1 fruit fly cellular context compared by ENCODE assay signal in the genomic region with DNA sequence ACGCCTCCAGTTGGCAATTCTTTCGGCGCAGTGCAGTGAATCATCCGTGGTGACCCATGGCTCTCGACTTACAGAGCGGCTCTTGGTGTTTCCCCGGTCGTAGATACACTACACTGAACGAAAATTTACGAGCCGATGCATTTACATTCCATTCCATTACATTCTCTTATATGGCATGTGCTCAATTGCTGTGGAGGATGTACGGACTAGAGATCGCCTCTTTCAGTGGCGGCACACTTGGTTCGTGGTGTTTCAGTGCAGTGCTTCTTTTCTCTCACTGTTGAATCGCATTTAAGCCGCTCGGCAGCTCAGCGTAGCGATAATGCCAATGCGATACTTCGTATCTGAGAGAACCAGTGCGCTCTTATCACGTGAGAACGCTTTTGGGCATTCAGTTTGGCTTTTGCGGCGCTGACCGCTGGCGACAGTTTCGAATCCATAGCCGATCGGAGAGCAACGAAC.
TF ChIP-seq lines count a peak whose summit lies in the region.

A gene (plus strand): TSS at position 412 of the 462 bp plus-strand sequence.

TF ChIP-seq in whole organism, embryonic, 481 proteins besides CTCF, POLR2A, EP300 and RAD21 (continued from another document and continues in another):
- TF ChIP-seq CG6765 (GFP tag; optimal IDR thresholded peaks at IDR 0.05; lab: Kevin White, UChicago) (no peak), Stat92E (GFP tag; optimal IDR thresholded peaks at IDR 0.05; lab: Kevin White, UChicago) (no peak), exex (tag; optimal IDR thresholded peaks at IDR 0.05; lab: Kevin White, UChicago) (no peak), CG10209 (GFP tag; optimal IDR thresholded peaks at IDR 0.05; lab: Kevin White, UChicago) (no peak), HLH4C (GFP tag; IDR thresholded peaks at IDR 0.05; lab: Robert Waterston, UW; ENCODE audit: partially characterized antibody) (no peak), CG32767 (GFP tag; IDR thresholded peaks at IDR 0.05; lab: Robert Waterston, UW) (peak; percentile 37; the same call in 1 of the 2 replicates), CG12744 (GFP tag; optimal IDR thresholded peaks at IDR 0.05; lab: Kevin White, UChicago) (no peak), amos (GFP tag; IDR thresholded peaks at IDR 0.05; lab: Robert Waterston, UW; ENCODE audit: partially characterized antibody) (no peak), CG14667 (GFP tag; IDR thresholded peaks at IDR 0.05; lab: Robert Waterston, UW) (peak; percentile 54), Gsc (GFP tag; IDR thresholded peaks at IDR 0.05; lab: Robert Waterston, UW) (no peak), ara (GFP tag; IDR thresholded peaks at IDR 0.05; lab: Robert Waterston, UW) (peak; percentile 47; the same call in 1 of the 2 replicates), CG2120 (GFP tag; optimal IDR thresholded peaks at IDR 0.05; lab: Kevin White, UChicago) (peak; percentile 77), Mes4 (GFP tag; optimal IDR thresholded peaks at IDR 0.05; lab: Kevin White, UChicago) (peak; percentile 17), CG9437 (GFP tag; optimal IDR thresholded peaks at IDR 0.05; lab: Kevin White, UChicago) (peak; percentile 26), crol (GFP tag; IDR thresholded peaks at IDR 0.05; lab: Robert Waterston, UW) (no peak), seq (GFP tag; IDR thresholded peaks at IDR 0.05; lab: Robert Waterston, UW) (peak; percentile 47; the same call in 1 of the 2 replicates), az2 (GFP tag; optimal IDR thresholded peaks at IDR 0.05; lab: Kevin White, UChicago) (peak; percentile 56), CG18262 (tag; optimal IDR thresholded peaks at IDR 0.05; lab: Kevin White, UChicago) (peak; percentile 33), NK7.1 (GFP tag; optimal IDR thresholded peaks at IDR 0.05; lab: Kevin White, UChicago) (peak; percentile 52), cato (GFP tag; optimal IDR thresholded peaks at IDR 0.05; lab: Kevin White, UChicago; ENCODE audit: borderline replicate concordance) (no peak), knrl (GFP tag; IDR thresholded peaks at IDR 0.05; lab: Robert Waterston, UW; ENCODE audit: partially characterized antibody) (no peak), CG31441 (GFP tag; IDR thresholded peaks at IDR 0.05; lab: Robert Waterston, UW) (peak; percentile 15; the same call in 1 of the 2 replicates), kah (GFP tag; optimal IDR thresholded peaks at IDR 0.05; lab: Kevin White, UChicago) (no peak), ham (GFP tag; IDR thresholded peaks at IDR 0.05; lab: Robert Waterston, UW) (no peak), Fer1 (GFP tag; optimal IDR thresholded peaks at IDR 0.05; lab: Kevin White, UChicago) (no peak), CG6683 (GFP tag; optimal IDR thresholded peaks at IDR 0.05; lab: Kevin White, UChicago) (no peak), pros (GFP tag; optimal IDR thresholded peaks at IDR 0.05; lab: Kevin White, UChicago) (no peak), sr (GFP tag; IDR thresholded peaks at IDR 0.05; lab: Robert Waterston, UW) (no peak), Nf-YC (tag; optimal IDR thresholded peaks at IDR 0.05; lab: Kevin White, UChicago) (no peak), Asciz (GFP tag; optimal IDR thresholded peaks at IDR 0.05; lab: Kevin White, UChicago) (no peak), CG10565 (GFP tag; optimal IDR thresholded peaks at IDR 0.05; lab: Kevin White, UChicago) (no peak), Hr39 (optimal IDR thresholded peaks at IDR 0.05; lab: Kevin White, UChicago) (no peak), Hr51 (GFP tag; optimal IDR thresholded peaks at IDR 0.05; lab: Kevin White, UChicago) (peak in 1 of 2 experiments; percentile 34), Gug (GFP tag; IDR thresholded peaks at IDR 0.05; lab: Robert Waterston, UW) (peak; percentile 50; the same call in 3 of the 4 replicates), MESR4 (GFP tag; optimal IDR thresholded peaks at IDR 0.05; lab: Kevin White, UChicago) (no peak), CHES-1-like (GFP tag; optimal IDR thresholded peaks at IDR 0.05; lab: Kevin White, UChicago) (peak; percentile 58), unpg (GFP tag; optimal IDR thresholded peaks at IDR 0.05; lab: Kevin White, UChicago) (peak; percentile 70), CG6854 (GFP tag; optimal IDR thresholded peaks at IDR 0.05; lab: Kevin White, UChicago) (no peak), Pdp1 (GFP tag; optimal IDR thresholded peaks at IDR 0.05; lab: Kevin White, UChicago) (peak; percentile 36 to 45), CG42726 (GFP tag; IDR thresholded peaks at IDR 0.05; lab: Robert Waterston, UW; ENCODE audit: partially characterized antibody) (no peak), ranshi (GFP tag; IDR thresholded peaks at IDR 0.05; lab: Robert Waterston, UW) (0 out of 2 replicates have a peak, but pooled peaks have one; percentile 34), Eip74EF (GFP tag; optimal IDR thresholded peaks at IDR 0.05; lab: Kevin White, UChicago) (peak in 1 of 2 experiments; percentile 19), Atf6 (GFP tag; IDR thresholded peaks at IDR 0.05; lab: Robert Waterston, UW) (peak; percentile 37; the same call in 1 of the 2 replicates), Camta (GFP tag; optimal IDR thresholded peaks at IDR 0.05; lab: Kevin White, UChicago) (no peak), jing (GFP tag; optimal IDR thresholded peaks at IDR 0.05; lab: Kevin White, UChicago) (peak; percentile 38), CG10654 (GFP tag; optimal IDR thresholded peaks at IDR 0.05; lab: Kevin White, UChicago) (peak; percentile 13), Oaz (GFP tag; IDR thresholded peaks at IDR 0.05; lab: Robert Waterston, UW) (peak; percentile 31; the same call in 1 of the 2 replicates), z (GFP tag; IDR thresholded peaks at IDR 0.05; lab: Robert Waterston, UW) (no peak), D (optimal IDR thresholded peaks at IDR 0.05; lab: Kevin White, UChicago) (no peak), D (GFP tag; optimal IDR thresholded peaks at IDR 0.05; lab: Kevin White, UChicago) (no peak), fu2 (GFP tag; optimal IDR thresholded peaks at IDR 0.05; lab: Kevin White, UChicago) (peak; percentile 16), CG3847 (GFP tag; IDR thresholded peaks at IDR 0.05; lab: Robert Waterston, UW) (peak; percentile 39; the same call in 1 of the 2 replicates), Fer3 (tag; optimal IDR thresholded peaks at IDR 0.05; lab: Kevin White, UChicago) (no peak), pum (GFP tag; optimal IDR thresholded peaks at IDR 0.05; lab: Kevin White, UChicago) (peak; percentile 23), CG7928 (GFP tag; optimal IDR thresholded peaks at IDR 0.05; lab: Kevin White, UChicago) (no peak), CG3163 (GFP tag; optimal IDR thresholded peaks at IDR 0.05; lab: Kevin White, UChicago) (peak; percentile 32), fd3F (GFP tag; optimal IDR thresholded peaks at IDR 0.05; lab: Kevin White, UChicago) (no peak), CG13296 (GFP tag; optimal IDR thresholded peaks at IDR 0.05; lab: Kevin White, UChicago) (no peak), Opbp (GFP tag; IDR thresholded peaks at IDR 0.05; lab: Robert Waterston, UW; ENCODE audit: partially characterized antibody) (no peak), CG1603 (tag; optimal IDR thresholded peaks at IDR 0.05; lab: Kevin White, UChicago) (peak; percentile 74), Taf1 (GFP tag; IDR thresholded peaks at IDR 0.05; lab: Robert Waterston, UW) (no peak), CG12155 (GFP tag; optimal IDR thresholded peaks at IDR 0.05; lab: Kevin White, UChicago) (peak; percentile 0), wor (GFP tag; IDR thresholded peaks at IDR 0.05; lab: Robert Waterston, UW) (peak; percentile 34; the same call in 1 of the 2 replicates), psq (GFP tag; optimal IDR thresholded peaks at IDR 0.05; lab: Kevin White, UChicago) (no peak), lab (GFP tag; optimal IDR thresholded peaks at IDR 0.05; lab: Kevin White, UChicago) (peak; percentile 32), sna (GFP tag; IDR thresholded peaks at IDR 0.05; lab: Robert Waterston, UW; ENCODE audit: partially characterized antibody) (no peak), CG4854 (GFP tag; optimal IDR thresholded peaks at IDR 0.05; lab: Kevin White, UChicago) (no peak), CG2712 (tag; optimal IDR thresholded peaks at IDR 0.05; lab: Kevin White, UChicago) (peak; percentile 30), pho (GFP tag; optimal IDR thresholded peaks at IDR 0.05; lab: Kevin White, UChicago) (peak; percentile 3), YL-1 (GFP tag; optimal IDR thresholded peaks at IDR 0.05; lab: Kevin White, UChicago) (no peak), CG13123 (GFP tag; optimal IDR thresholded peaks at IDR 0.05; lab: Kevin White, UChicago) (peak; percentile 16), CG10321 (GFP tag; IDR thresholded peaks at IDR 0.05; lab: Robert Waterston, UW) (no peak), sisA (GFP tag; IDR thresholded peaks at IDR 0.05; lab: Robert Waterston, UW) (peak; percentile 49), ken (GFP tag; IDR thresholded peaks at IDR 0.05; lab: Robert Waterston, UW) (peak; percentile 73), CG15696 (tag; optimal IDR thresholded peaks at IDR 0.05; lab: Kevin White, UChicago) (no peak), insv (GFP tag; optimal IDR thresholded peaks at IDR 0.05; lab: Kevin White, UChicago) (no peak), CG31224 (GFP tag; IDR thresholded peaks at IDR 0.05; lab: Robert Waterston, UW) (no peak), CG11456 (GFP tag; IDR thresholded peaks at IDR 0.05; lab: Robert Waterston, UW) (no peak; the same call in 2 of the 3 replicates), CG11398 (GFP tag; optimal IDR thresholded peaks at IDR 0.05; lab: Kevin White, UChicago) (peak; percentile 42), CG4360 (GFP tag; IDR thresholded peaks at IDR 0.05; lab: Robert Waterston, UW) (no peak), gem (tag; optimal IDR thresholded peaks at IDR 0.05; lab: Kevin White, UChicago) (no peak), dmrt11E (tag; optimal IDR thresholded peaks at IDR 0.05; lab: Kevin White, UChicago) (peak; percentile 28), CG6254 (GFP tag; optimal IDR thresholded peaks at IDR 0.05; lab: Kevin White, UChicago) (no peak), CG8478 (optimal IDR thresholded peaks at IDR 0.05; lab: Kevin White, UChicago) (no peak), CG1792 (GFP tag; optimal IDR thresholded peaks at IDR 0.05; lab: Kevin White, UChicago) (no peak), nerfin-1 (tag; optimal IDR thresholded peaks at IDR 0.05; lab: Kevin White, UChicago) (no peak), CG13424 (tag; optimal IDR thresholded peaks at IDR 0.05; lab: Kevin White, UChicago) (peak; percentile 1), Ssrp (tag; optimal IDR thresholded peaks at IDR 0.05; lab: Kevin White, UChicago) (peak; percentile 40), gsb (GFP tag; IDR thresholded peaks at IDR 0.05; lab: Robert Waterston, UW) (no peak), Vsx1 (GFP tag; optimal IDR thresholded peaks at IDR 0.05; lab: Kevin White, UChicago) (no peak), CG1832 (GFP tag; optimal IDR thresholded peaks at IDR 0.05; lab: Kevin White, UChicago) (no peak), Xbp1 (GFP tag; optimal IDR thresholded peaks at IDR 0.05; lab: Kevin White, UChicago) (peak; percentile 68), Usf (GFP tag; optimal IDR thresholded peaks at IDR 0.05; lab: Kevin White, UChicago) (no peak), dati (GFP tag; IDR thresholded peaks at IDR 0.05; lab: Robert Waterston, UW) (no peak), sug (tag; optimal IDR thresholded peaks at IDR 0.05; lab: Kevin White, UChicago) (no peak), ap (GFP tag; IDR thresholded peaks at IDR 0.05; lab: Robert Waterston, UW) (peak; percentile 38; the same call in 1 of the 2 replicates), ac (GFP tag; optimal IDR thresholded peaks at IDR 0.05; lab: Kevin White, UChicago) (no peak), Jarid2 (GFP tag; optimal IDR thresholded peaks at IDR 0.05; lab: Kevin White, UChicago) (no peak), HLH3B (GFP tag; IDR thresholded peaks at IDR 0.05; lab: Robert Waterston, UW) (peak; percentile 62), Neu2 (GFP tag; optimal IDR thresholded peaks at IDR 0.05; lab: Kevin White, UChicago; ENCODE audit: borderline replicate concordance) (no peak), Bgb (GFP tag; IDR thresholded peaks at IDR 0.05; lab: Robert Waterston, UW; ENCODE audit: partially characterized antibody) (no peak), CG30431 (GFP tag; optimal IDR thresholded peaks at IDR 0.05; lab: Kevin White, UChicago) (no peak), bcd (GFP tag; optimal IDR thresholded peaks at IDR 0.05; lab: Kevin White, UChicago) (peak; percentile 16), Trl (optimal IDR thresholded peaks at IDR 0.05; lab: Kevin White, UChicago) (no peak), Trl (GFP tag; optimal IDR thresholded peaks at IDR 0.05; lab: Kevin White, UChicago) (no peak), br (optimal IDR thresholded peaks at IDR 0.05; lab: Kevin White, UChicago) (no peak), yki (optimal IDR thresholded peaks at IDR 0.05; lab: Kevin White, UChicago) (no peak), chif (GFP tag; optimal IDR thresholded peaks at IDR 0.05; lab: Kevin White, UChicago) (peak; percentile 68 to 70), CG12104 (GFP tag; optimal IDR thresholded peaks at IDR 0.05; lab: Kevin White, UChicago) (no peak), CG15073 (GFP tag; optimal IDR thresholded peaks at IDR 0.05; lab: Kevin White, UChicago) (no peak), CG2116 (GFP tag; optimal IDR thresholded peaks at IDR 0.05; lab: Kevin White, UChicago) (no peak), CG33557 (GFP tag; optimal IDR thresholded peaks at IDR 0.05; lab: Kevin White, UChicago) (no peak), CG3407 (GFP tag; optimal IDR thresholded peaks at IDR 0.05; lab: Kevin White, UChicago) (peak; percentile 19), CG13287 (GFP tag; IDR thresholded peaks at IDR 0.05; lab: Robert Waterston, UW; ENCODE audit: partially characterized antibody) (no peak), CG16863 (GFP tag; optimal IDR thresholded peaks at IDR 0.05; lab: Kevin White, UChicago) (peak; percentile 54), CG12659 (GFP tag; optimal IDR thresholded peaks at IDR 0.05; lab: Kevin White, UChicago) (peak; percentile 55), ssp (GFP tag; IDR thresholded peaks at IDR 0.05; lab: Robert Waterston, UW) (no peak), pita (GFP tag; optimal IDR thresholded peaks at IDR 0.05; lab: Kevin White, UChicago) (no peak), schlank (tag; optimal IDR thresholded peaks at IDR 0.05; lab: Kevin White, UChicago) (no peak), CG10147 (GFP tag; optimal IDR thresholded peaks at IDR 0.05; lab: Kevin White, UChicago) (no peak), CG8290 (GFP tag; optimal IDR thresholded peaks at IDR 0.05; lab: Kevin White, UChicago) (no peak), CG8290 (tag; optimal IDR thresholded peaks at IDR 0.05; lab: Kevin White, UChicago) (peak in 1 of 2 experiments; percentile 91), pnt (GFP tag; optimal IDR thresholded peaks at IDR 0.05; lab: Kevin White, UChicago) (peak; percentile 37), D19B (GFP tag; optimal IDR thresholded peaks at IDR 0.05; lab: Kevin White, UChicago) (no peak), dpn (GFP tag; optimal IDR thresholded peaks at IDR 0.05; lab: Kevin White, UChicago) (peak; percentile 9 to 79), tgo (GFP tag; IDR thresholded peaks at IDR 0.05; lab: Robert Waterston, UW) (peak; percentile 55), al (GFP tag; IDR thresholded peaks at IDR 0.05; lab: Robert Waterston, UW) (no peak)
